Worm (Caenorhabditis elegans): ENCODE results near the gene sri-20.

sri-20 gene

ce11 chrV:10371177-10371576, 2.8 kb downstream of the sri-20 start (continued):
- TF ChIP-seq cebp-2 (GFP tag; IDR thresholded peaks at IDR 0.05) (no peak), ztf-26 (tag; optimal IDR thresholded peaks at IDR 0.05) (no peak), chd-7 (tag; optimal IDR thresholded peaks at IDR 0.05) (peak; percentile 28), attf-5 (GFP tag; optimal IDR thresholded peaks at IDR 0.05) (no peak), F49E8.2 (tag; optimal IDR thresholded peaks at IDR 0.05; ENCODE audit: insufficient read depth) (no peak), him-1 (tag; optimal IDR thresholded peaks at IDR 0.05) (no peak), bed-2 (GFP tag; IDR thresholded peaks at IDR 0.05) (no peak), F22D6.2 (tag; optimal IDR thresholded peaks at IDR 0.05) (no peak), C17E4.6 (GFP tag; IDR thresholded peaks at IDR 0.05) (no peak), unc-130 (GFP tag; optimal IDR thresholded peaks at IDR 0.05) (no peak), ceh-40 (GFP tag; IDR thresholded peaks at IDR 0.05) (no peak), hlh-12 (tag; optimal IDR thresholded peaks at IDR 0.05) (no peak), attf-6 (GFP tag; IDR thresholded peaks at IDR 0.05) (no peak), snpc-4 (GFP tag; optimal IDR thresholded peaks at IDR 0.05) (no peak), snpc-4 (tag; optimal IDR thresholded peaks at IDR 0.05) (no peak), ccch-3 (GFP tag; optimal IDR thresholded peaks at IDR 0.05) (no peak), nfyb-1 (GFP tag; IDR thresholded peaks at IDR 0.05) (no peak), hsf-1 (GFP tag; IDR thresholded peaks at IDR 0.05) (no peak), ZK185.1 (tag; optimal IDR thresholded peaks at IDR 0.05; ENCODE audit: poor library complexity, severe bottlenecking) (no peak), ztf-22 (GFP tag; optimal IDR thresholded peaks at IDR 0.05) (no peak), rpc-1 (optimal IDR thresholded peaks at IDR 0.05) (no peak), rpc-1 (tag; optimal IDR thresholded peaks at IDR 0.05) (no peak), ceh-79 (tag; optimal IDR thresholded peaks at IDR 0.05) (no peak), ceh-58 (GFP tag; IDR thresholded peaks at IDR 0.05) (no peak), somi-1 (GFP tag; optimal IDR thresholded peaks at IDR 0.05) (no peak), F37B4.10 (GFP tag; IDR thresholded peaks at IDR 0.05) (0 out of 2 replicates have a peak, but pooled peaks have one; percentile 33), nhr-90 (tag; optimal IDR thresholded peaks at IDR 0.05) (no peak), aptf-3 (GFP tag; IDR thresholded peaks at IDR 0.05) (no peak), nhr-179 (tag; optimal IDR thresholded peaks at IDR 0.05) (no peak), pbrm-1 (GFP tag; IDR thresholded peaks at IDR 0.05) (0 out of 2 replicates have a peak, but pooled peaks have one; percentile 9), gei-17 (GFP tag; optimal IDR thresholded peaks at IDR 0.05) (no peak), cebp-1 (GFP tag; IDR thresholded peaks at IDR 0.05) (no peak), cebp-1 (tag; optimal IDR thresholded peaks at IDR 0.05) (no peak), K11D2.4 (GFP tag; IDR thresholded peaks at IDR 0.05) (no peak), mcd-1 (GFP tag; IDR thresholded peaks at IDR 0.05) (no peak), egl-44 (GFP tag; IDR thresholded peaks at IDR 0.05) (no peak), lir-1 (GFP tag; conservative IDR thresholded peaks at IDR 0.05) (no peak), F57C9.4 (tag; optimal IDR thresholded peaks at IDR 0.05) (no peak), Y53G8AR.9 (GFP tag; conservative IDR thresholded peaks at IDR 0.05) (no peak), sea-2 (GFP tag; IDR thresholded peaks at IDR 0.05) (no peak), pha-4 (tag; optimal IDR thresholded peaks at IDR 0.05) (no peak), dox-1 (GFP tag; IDR thresholded peaks at IDR 0.05) (no peak; the same call in 1 of the 2 replicates), F52B5.7 (tag; optimal IDR thresholded peaks at IDR 0.05) (no peak), ceh-27 (GFP tag; optimal IDR thresholded peaks at IDR 0.05) (no peak), nhr-120 (GFP tag; IDR thresholded peaks at IDR 0.05) (no peak), Y67H2A.10 (GFP tag; conservative IDR thresholded peaks at IDR 0.05) (no peak), Y79H2A.3 (GFP tag; conservative IDR thresholded peaks at IDR 0.05) (no peak), ztf-6 (GFP tag; IDR thresholded peaks at IDR 0.05) (no peak), rcor-1 (GFP tag; IDR thresholded peaks at IDR 0.05) (no peak), tbx-9 (tag; optimal IDR thresholded peaks at IDR 0.05; ENCODE audit: borderline replicate concordance) (no peak), ceh-100 (GFP tag; IDR thresholded peaks at IDR 0.05) (no peak)
